Fruit fly (Drosophila melanogaster): ENCODE results near the gene CG4617.
A peak's percentile ranks its signal among the peaks of the same experiment; 100 is the strongest.

CG4617 gene

DNA sequence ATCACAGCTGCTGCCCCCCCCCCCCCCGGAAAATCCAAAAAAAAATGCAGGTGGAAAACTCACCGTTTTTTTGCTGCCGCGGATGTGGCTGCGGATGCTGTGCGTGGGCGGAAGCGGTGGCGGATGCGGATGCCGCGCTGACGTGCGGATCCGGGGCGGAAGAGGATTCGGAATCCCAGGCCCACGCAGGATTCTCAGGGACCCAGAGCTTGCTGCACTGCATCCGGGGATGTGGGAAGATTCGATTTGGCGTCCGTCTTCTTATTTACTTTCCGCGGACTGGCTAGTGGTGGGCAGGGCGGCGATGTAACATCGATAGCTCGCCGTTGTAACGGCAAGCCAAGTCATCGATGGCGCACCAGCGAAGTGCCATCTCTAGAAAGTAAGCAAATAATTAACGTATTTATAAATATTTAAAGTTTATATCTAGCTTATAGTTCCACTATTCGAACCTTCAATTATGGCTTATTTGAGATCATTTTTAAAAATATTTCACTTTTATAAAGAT is 2.2 kb downstream of the CG4617 start, which contains the start of gene CG4615 (continued):
- TF ChIP-seq Max (GFP tag; optimal IDR thresholded peaks at IDR 0.05) (no peak), repo (GFP tag; optimal IDR thresholded peaks at IDR 0.05) (no peak), HmgD (GFP tag; optimal IDR thresholded peaks at IDR 0.05) (no peak), CG17385 (GFP tag; optimal IDR thresholded peaks at IDR 0.05) (no peak), CG1647 (GFP tag; optimal IDR thresholded peaks at IDR 0.05) (no peak), odd (GFP tag; optimal IDR thresholded peaks at IDR 0.05) (no peak), cg (GFP tag; optimal IDR thresholded peaks at IDR 0.05) (no peak), CG4730 (GFP tag; IDR thresholded peaks at IDR 0.05) (no peak), Oaz (GFP tag; IDR thresholded peaks at IDR 0.05) (no peak), CG18476 (GFP tag; optimal IDR thresholded peaks at IDR 0.05) (no peak), ATbp (GFP tag; optimal IDR thresholded peaks at IDR 0.05) (no peak), CG7963 (GFP tag; IDR thresholded peaks at IDR 0.05; ENCODE audit: partially characterized antibody) (peak; percentile 74), Bteb2 (GFP tag; optimal IDR thresholded peaks at IDR 0.05) (no peak), Hsf (GFP tag; optimal IDR thresholded peaks at IDR 0.05) (no peak), CG11085 (GFP tag; IDR thresholded peaks at IDR 0.05) (no peak), zfh1 (GFP tag; IDR thresholded peaks at IDR 0.05) (peak; percentile 73; the same call in 2 of the 3 replicates), CG31224 (GFP tag; IDR thresholded peaks at IDR 0.05) (peak; percentile 34; the same call in 1 of the 2 replicates), CkIIα-i1 (GFP tag; IDR thresholded peaks at IDR 0.05) (no peak), CG3838 (GFP tag; optimal IDR thresholded peaks at IDR 0.05) (no peak), CoRest (tag; optimal IDR thresholded peaks at IDR 0.05) (no peak), Vsx1 (GFP tag; optimal IDR thresholded peaks at IDR 0.05) (no peak), CG12391 (tag; optimal IDR thresholded peaks at IDR 0.05) (no peak), CG31365 (tag; optimal IDR thresholded peaks at IDR 0.05) (no peak), MBD-R2 (GFP tag; IDR thresholded peaks at IDR 0.05) (peak; percentile 85), CG2875 (GFP tag; optimal IDR thresholded peaks at IDR 0.05) (no peak), NFAT (GFP tag; IDR thresholded peaks at IDR 0.05) (peak; percentile 76), dmrt99B (tag; optimal IDR thresholded peaks at IDR 0.05) (no peak), CG11560 (tag; IDR thresholded peaks at IDR 0.05) (no peak), sens (GFP tag) (peak; percentile 24), unc-4 (GFP tag; IDR thresholded peaks at IDR 0.05; ENCODE audit: partially characterized antibody) (peak; percentile 92), sd (tag; optimal IDR thresholded peaks at IDR 0.05) (no peak), Bdp1 (GFP tag; optimal IDR thresholded peaks at IDR 0.05) (no peak), HLHmδ (GFP tag; optimal IDR thresholded peaks at IDR 0.05) (no peak), MESR4 (GFP tag; optimal IDR thresholded peaks at IDR 0.05) (peak; percentile 43), hbn (GFP tag; IDR thresholded peaks at IDR 0.05; ENCODE audit: partially characterized antibody) (peak; percentile 85), sqz (GFP tag; optimal IDR thresholded peaks at IDR 0.05) (peak; percentile 81), crc (GFP tag; optimal IDR thresholded peaks at IDR 0.05) (no peak), CG7987 (GFP tag; optimal IDR thresholded peaks at IDR 0.05) (no peak)

DNA sequence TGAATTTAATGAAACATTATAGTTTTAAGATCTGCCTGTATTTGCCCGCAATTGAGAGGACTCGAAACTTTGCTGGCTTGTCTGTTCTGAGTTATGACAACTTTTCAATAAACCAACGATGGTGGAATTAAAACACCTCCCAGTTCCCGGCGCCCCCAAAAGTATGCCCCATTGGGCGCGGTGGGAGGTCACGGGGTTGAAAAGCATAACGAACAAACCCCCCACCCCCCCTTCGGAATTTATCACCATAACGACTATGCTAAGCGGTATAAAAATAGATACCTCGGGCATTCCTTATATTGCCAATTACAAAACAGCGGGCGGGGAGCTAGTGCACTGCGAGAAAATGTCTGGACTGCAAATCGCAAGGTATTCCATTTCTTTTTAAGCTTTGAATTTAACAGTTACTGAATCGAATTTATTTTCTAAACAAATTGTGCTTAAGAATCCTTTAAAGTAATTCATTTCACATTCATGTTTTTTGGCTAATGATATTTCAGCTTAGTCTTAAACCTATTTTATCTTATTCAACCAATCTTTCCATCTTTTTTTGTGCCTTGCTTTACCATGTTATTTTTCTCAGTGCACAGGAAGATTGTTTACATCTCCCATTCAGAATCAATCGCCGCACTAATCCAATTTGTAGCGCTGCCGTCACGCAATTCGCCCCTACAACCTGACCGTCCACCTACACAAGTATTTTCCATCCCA is 2.8 kb downstream of the CG4617 start:
- TF ChIP-seq amos (GFP tag; IDR thresholded peaks at IDR 0.05; ENCODE audit: partially characterized antibody), result no peak; the same call in 1 of the 2 replicates
- TF ChIP-seq CG11456 (GFP tag; IDR thresholded peaks at IDR 0.05), result peak; percentile 41; the same call in 1 of the 3 replicates
- TF ChIP-seq Hr3 (GFP tag; optimal IDR thresholded peaks at IDR 0.05), result peak; percentile 86
- TF ChIP-seq jigr1 (GFP tag; IDR thresholded peaks at IDR 0.05), result peak; percentile 57; the same call in 1 of the 3 replicates
- no peak for TF ChIP-seq Gsc (GFP tag; IDR thresholded peaks at IDR 0.05)
- TF ChIP-seq fd96Cb (tag; optimal IDR thresholded peaks at IDR 0.05), result peak; percentile 75
- peak; percentile 70 for TF ChIP-seq CG8388 (GFP tag; optimal IDR thresholded peaks at IDR 0.05)
- no peak for TF ChIP-seq CG16779 (GFP tag; IDR thresholded peaks at IDR 0.05)
- peak; percentile 91 for TF ChIP-seq Hmr (GFP tag; optimal IDR thresholded peaks at IDR 0.05)
- no peak for TF ChIP-seq Opbp (GFP tag; IDR thresholded peaks at IDR 0.05; ENCODE audit: partially characterized antibody)
- no peak for TF ChIP-seq Dll (GFP tag; IDR thresholded peaks at IDR 0.05; ENCODE audit: partially characterized antibody)
- TF ChIP-seq Sox100B (GFP tag; optimal IDR thresholded peaks at IDR 0.05), result peak; percentile 85
- TF ChIP-seq CG31441 (GFP tag; IDR thresholded peaks at IDR 0.05), result peak; percentile 82
- peak; percentile 90 for TF ChIP-seq Hsf (GFP tag; optimal IDR thresholded peaks at IDR 0.05)

Measured in whole organism, embryonic.